Worm (Caenorhabditis elegans) whole organism, L1 larva: ENCODE data around the gene C24H10.2.
A peak's percentile ranks its signal among the peaks of the same experiment; 100 is the strongest.

Experiments
- C04F5.9 ChIP-seq: sonication (generic microtip); optimal IDR thresholded peaks from 2 replicates; lab custom pipeline; 2016; ENCODE audit warnings: missing genetic modification characterization, missing compliant biosample characterization
- C16A3.4 ChIP-seq: fragments of 150-350 bp; optimal IDR thresholded peaks from 2 replicates; lab custom pipeline; 2014; ENCODE audit warnings: missing biosample characterization, missing genetic modification characterization
- C34B4.2 ChIP-seq: sonication (generic microtip); optimal IDR thresholded peaks from 2 replicates; lab custom pipeline; 2017; ENCODE audit warnings: mild to moderate bottlenecking, missing genetic modification characterization, missing compliant biosample characterization
- F16B12.6 ChIP-seq: fragments of 150-350 bp; optimal IDR thresholded peaks from 2 replicates; lab custom pipeline; 2014; ENCODE audit warnings: missing biosample characterization, missing genetic modification characterization
- Y116A8C.19 ChIP-seq: sonication (generic microtip); optimal IDR thresholded peaks from 2 replicates; lab custom pipeline; 2016; ENCODE audit warnings: missing compliant biosample characterization, missing genetic modification characterization, borderline replicate concordance
- alr-1 ChIP-seq: fragments of 200-800 bp; sonication (Bioruptor generic); optimal IDR thresholded peaks from 2 replicates; lab custom pipeline; 2018; ENCODE audit warnings: borderline replicate concordance, mild to moderate bottlenecking, missing genetic modification characterization, missing compliant biosample characterization
- aly-2 ChIP-seq: fragments of 150-350 bp; optimal IDR thresholded peaks from 2 replicates; lab custom pipeline; 2014; ENCODE audit warnings: missing biosample characterization, missing genetic modification characterization
- ceh-82 ChIP-seq, 3 experiments: fragments of 150-350 bp in 1 of 3; sonication (generic microtip) in 2 of 3; optimal IDR thresholded peaks; 2 replicates each; lab custom pipeline; 2014 to 2017; ENCODE audit warnings: missing biosample characterization in 3 of 3, missing genetic modification characterization in 3 of 3
- ceh-88 ChIP-seq: fragments of 200-800 bp; sonication (Bioruptor generic); IDR thresholded peaks from 2 replicates; pipeline ENCODE4 v1.3.6; 2022; ENCODE audit warnings: missing genetic modification characterization, missing compliant biosample characterization
- ces-1 ChIP-seq: fragments of 150-350 bp; optimal IDR thresholded peaks from 2 replicates; lab custom pipeline; 2014; ENCODE audit warnings: missing biosample characterization, missing genetic modification reagents, missing genetic modification characterization
- dsc-1 ChIP-seq: sonication (generic microtip); optimal IDR thresholded peaks from 2 replicates; lab custom pipeline; 2016; ENCODE audit warnings: mild to moderate bottlenecking, missing genetic modification characterization, missing compliant biosample characterization
- efl-1 ChIP-seq, 4 experiments: fragments of 150-350 bp; optimal IDR thresholded peaks in 3 of 4; peaks in 1 of 4; 1 replicate in 1 of 4; 2 replicates in 3 of 4; lab custom pipeline; 2014; ENCODE audit warnings: missing biosample characterization in 2 of 4, missing genetic modification characterization in 2 of 4, missing genetic modification reagents in 2 of 4
- efl-3 ChIP-seq: fragments of 200-800 bp; sonication (Bioruptor generic); optimal IDR thresholded peaks from 2 replicates; lab custom pipeline; 2018; ENCODE audit warnings: mild to moderate bottlenecking, missing genetic modification characterization, missing compliant biosample characterization
- egl-13 ChIP-seq: sonication (generic microtip); optimal IDR thresholded peaks from 2 replicates; lab custom pipeline; 2016; ENCODE audit warnings: missing genotype, missing genetic modification reagents, missing genetic modification characterization, missing compliant biosample characterization
- egl-27 ChIP-seq, 2 experiments: fragments of 150-350 bp in 1 of 2; sonication (generic microtip); optimal IDR thresholded peaks; 3 replicates each; lab custom pipeline; 2017 to 2018; ENCODE audit warnings: missing biosample characterization in 2 of 2, missing genetic modification characterization in 2 of 2, missing genetic modification reagents in 2 of 2
- elt-2 ChIP-seq: sonication (generic microtip); optimal IDR thresholded peaks from 2 replicates; lab custom pipeline; 2016; ENCODE audit warnings: missing genetic modification characterization, mild to moderate bottlenecking, inconsistent platforms, missing compliant biosample characterization, missing genetic modification reagents
- elt-3 ChIP-seq, 6 experiments: fragments of 150-350 bp in 1 of 6; sonication (generic microtip); optimal IDR thresholded peaks; 2 replicates each; lab custom pipeline; 2017 to 2018; ENCODE audit warnings: missing biosample characterization in 6 of 6, missing genetic modification characterization in 6 of 6, inconsistent platforms in 1 of 6
- ets-5 ChIP-seq: fragments of 200-800 bp; sonication (Bioruptor generic); IDR thresholded peaks from 2 replicates; pipeline ENCODE4 v1.3.6; 2022; ENCODE audit warnings: missing genetic modification characterization, missing compliant biosample characterization
- fkh-10 ChIP-seq: sonication (generic microtip); optimal IDR thresholded peaks from 2 replicates; lab custom pipeline; 2017; ENCODE audit warnings: missing biosample characterization, missing genetic modification reagents, missing genetic modification characterization
- fos-1 ChIP-seq: fragments of 150-350 bp; optimal IDR thresholded peaks from 2 replicates; lab custom pipeline; 2014; ENCODE audit warnings: missing biosample characterization, missing genetic modification characterization
- grh-1 ChIP-seq: fragments of 200-800 bp; sonication (Bioruptor generic); IDR thresholded peaks from 2 replicates; pipeline ENCODE4 v1.3.6; 2022; ENCODE audit warnings: missing genetic modification reagents, missing genetic modification characterization, missing compliant biosample characterization
- hlh-17 ChIP-seq: fragments of 200-800 bp; sonication (Bioruptor generic); optimal IDR thresholded peaks from 2 replicates; lab custom pipeline; 2018; ENCODE audit warnings: missing genetic modification characterization, mild to moderate bottlenecking, missing compliant biosample characterization, moderate library complexity, borderline replicate concordance
- hlh-4 ChIP-seq: sonication (generic microtip); optimal IDR thresholded peaks from 2 replicates; lab custom pipeline; 2016; ENCODE audit warnings: mild to moderate bottlenecking, missing genetic modification characterization, missing compliant biosample characterization
- hpl-2 ChIP-seq: fragments of 150-350 bp; optimal IDR thresholded peaks from 2 replicates; lab custom pipeline; 2014; ENCODE audit warnings: missing biosample characterization, missing genetic modification reagents, missing genetic modification characterization
- jun-1 ChIP-seq: fragments of 150-350 bp; optimal IDR thresholded peaks from 2 replicates; lab custom pipeline; 2014; ENCODE audit warnings: missing biosample characterization, missing genetic modification reagents, missing genetic modification characterization
- lin-35 ChIP-seq, 2 experiments: fragments of 150-350 bp; optimal IDR thresholded peaks; 2 replicates each; lab custom pipeline; 2014; ENCODE audit warnings: missing biosample characterization in 2 of 2, missing genetic modification characterization in 2 of 2, missing genetic modification reagents in 2 of 2
- lir-3 ChIP-seq: sonication (generic microtip); optimal IDR thresholded peaks from 2 replicates; lab custom pipeline; 2016; ENCODE audit warnings: mild to moderate bottlenecking, missing genetic modification characterization, moderate library complexity, missing compliant biosample characterization; ENCODE audit not compliant: poor library complexity
- mab-9 ChIP-seq: fragments of 200-800 bp; sonication (Bioruptor generic); IDR thresholded peaks from 2 replicates; pipeline ENCODE4 v1.3.6; 2022; ENCODE audit warnings: missing genetic modification reagents, missing genetic modification characterization, missing compliant biosample characterization
- mdl-1 ChIP-seq, 2 experiments: fragments of 150-350 bp; optimal IDR thresholded peaks; 2 replicates each; lab custom pipeline; 2014 to 2017; ENCODE audit warnings: missing biosample characterization in 2 of 2, missing genetic modification characterization in 2 of 2, inconsistent platforms in 1 of 2
- mef-2 ChIP-seq: fragments of 150-350 bp; optimal IDR thresholded peaks from 2 replicates; lab custom pipeline; 2014; ENCODE audit warnings: missing biosample characterization, missing genetic modification characterization
- mep-1 ChIP-seq: fragments of 150-350 bp; optimal IDR thresholded peaks from 2 replicates; lab custom pipeline; 2014; ENCODE audit warnings: missing biosample characterization, missing genetic modification characterization
- nhr-11 ChIP-seq: fragments of 150-350 bp; optimal IDR thresholded peaks from 2 replicates; lab custom pipeline; 2014; ENCODE audit warnings: missing biosample characterization, missing genetic modification characterization
- nhr-20 ChIP-seq: sonication (generic microtip); optimal IDR thresholded peaks from 2 replicates; lab custom pipeline; 2016; ENCODE audit warnings: mild to moderate bottlenecking, missing genetic modification characterization, missing compliant biosample characterization
- nhr-237 ChIP-seq: fragments of 150-350 bp; optimal IDR thresholded peaks from 2 replicates; lab custom pipeline; 2014; ENCODE audit warnings: missing biosample characterization, missing genetic modification characterization
- nhr-47 ChIP-seq: sonication (generic microtip); optimal IDR thresholded peaks from 2 replicates; lab custom pipeline; 2016; ENCODE audit warnings: mild to moderate bottlenecking, missing genetic modification characterization, moderate library complexity, missing compliant biosample characterization
- nhr-76 ChIP-seq: sonication (generic microtip); optimal IDR thresholded peaks from 2 replicates; lab custom pipeline; 2017; ENCODE audit warnings: missing biosample characterization, missing genetic modification characterization
- nhr-85 ChIP-seq: sonication (generic microtip); peaks from one replicate; lab custom pipeline; 2016; ENCODE audit warnings: missing genetic modification characterization, inconsistent platforms, missing compliant biosample characterization
- nhr-90 ChIP-seq: sonication (generic microtip); optimal IDR thresholded peaks from 2 replicates; lab custom pipeline; 2016; ENCODE audit warnings: mild to moderate bottlenecking, missing genetic modification characterization, missing compliant biosample characterization; ENCODE audit not compliant: poor library complexity
- pag-3 ChIP-seq: sonication (generic microtip); optimal IDR thresholded peaks from 2 replicates; lab custom pipeline; 2017; ENCODE audit warnings: missing genetic modification characterization, mild to moderate bottlenecking, missing compliant biosample characterization, antibody characterized with exemption, borderline replicate concordance; ENCODE audit not compliant: insufficient read depth
- rnt-1 ChIP-seq: sonication (generic microtip); optimal IDR thresholded peaks from 2 replicates; lab custom pipeline; 2016; ENCODE audit warnings: mild to moderate bottlenecking, missing genetic modification characterization, moderate library complexity, missing compliant biosample characterization
- skn-1 ChIP-seq: fragments of 150-350 bp; optimal IDR thresholded peaks from 2 replicates; lab custom pipeline; 2014; ENCODE audit warnings: missing biosample characterization, missing genetic modification characterization
- snpc-4 ChIP-seq: fragments of 150-350 bp; optimal IDR thresholded peaks from 2 replicates; lab custom pipeline; 2014; ENCODE audit warnings: missing biosample characterization, missing genetic modification characterization
- snu-23 ChIP-seq: sonication (generic microtip); optimal IDR thresholded peaks from 2 replicates; lab custom pipeline; 2016; ENCODE audit warnings: missing genetic modification characterization, missing compliant biosample characterization
- sptf-1 ChIP-seq: fragments of 150-350 bp; optimal IDR thresholded peaks from 2 replicates; lab custom pipeline; 2014; ENCODE audit warnings: missing biosample characterization, missing genetic modification characterization
- sup-37 ChIP-seq: fragments of 200-800 bp; sonication (Bioruptor generic); optimal IDR thresholded peaks from 2 replicates; lab custom pipeline; 2018; ENCODE audit warnings: mild to moderate bottlenecking, missing genetic modification characterization, missing compliant biosample characterization
- tbx-2 ChIP-seq: sonication (generic microtip); optimal IDR thresholded peaks from 2 replicates; lab custom pipeline; 2016; ENCODE audit warnings: missing genetic modification characterization, missing compliant biosample characterization
- tlp-1 ChIP-seq: fragments of 150-350 bp; optimal IDR thresholded peaks from 2 replicates; lab custom pipeline; 2014; ENCODE audit warnings: missing biosample characterization, missing genetic modification characterization
- unc-130 ChIP-seq: fragments of 150-350 bp; optimal IDR thresholded peaks from 2 replicates; lab custom pipeline; 2017; ENCODE audit warnings: missing biosample characterization, missing genetic modification characterization, inconsistent platforms
- unc-30 ChIP-seq: sonication (generic microtip); optimal IDR thresholded peaks from 2 replicates; lab custom pipeline; 2017; ENCODE audit warnings: missing biosample characterization, missing genetic modification characterization
- unc-86 ChIP-seq: sonication (generic microtip); optimal IDR thresholded peaks from 2 replicates; lab custom pipeline; 2016; ENCODE audit warnings: missing genetic modification characterization, missing compliant biosample characterization
- unc-98 ChIP-seq: fragments of 200-800 bp; sonication (Bioruptor generic); IDR thresholded peaks from 2 replicates; pipeline ENCODE4 v1.3.6; 2022; ENCODE audit warnings: missing genetic modification characterization, missing compliant biosample characterization
- zag-1 ChIP-seq: fragments of 150-350 bp; optimal IDR thresholded peaks from 2 replicates; lab custom pipeline; 2014; ENCODE audit warnings: missing biosample characterization, missing genetic modification characterization
- zip-4 ChIP-seq: fragments of 200-800 bp; sonication (Bioruptor generic); optimal IDR thresholded peaks from 2 replicates; lab custom pipeline; 2018; ENCODE audit warnings: mild to moderate bottlenecking, missing genetic modification characterization, moderate library complexity, missing compliant biosample characterization

The C24H10.2 gene

ce11 chrX:5079297-5079696 lies 14.9 kb downstream of the C24H10.2 start:
- no peak for TF ChIP-seq fkh-10 (GFP tag; lab: Kevin White, UChicago)
- peak in 1 of 2 experiments; percentile 24 for TF ChIP-seq mdl-1 (tag; optimal IDR thresholded peaks at IDR 0.05; lab: Kevin White, UChicago)
- TF ChIP-seq sup-37 (GFP tag; lab: Kevin White, UChicago), result no peak
- TF ChIP-seq sptf-1 (tag; lab: Kevin White, UChicago), result no peak
- no peak for TF ChIP-seq rnt-1 (tag; lab: Kevin White, UChicago)
- peak; percentile 22 for TF ChIP-seq nhr-90
- TF ChIP-seq egl-13 (tag; lab: Kevin White, UChicago), result no peak
- TF ChIP-seq mef-2 (tag; lab: Kevin White, UChicago), result no peak
- TF ChIP-seq unc-30 (tag; lab: Kevin White, UChicago), result no peak
- no peak for TF ChIP-seq ets-5 (GFP tag; lab: Robert Waterston, UW)
- TF ChIP-seq nhr-11, result no peak
- TF ChIP-seq skn-1 (tag; lab: Kevin White, UChicago), result no peak
- no peak for TF ChIP-seq zip-4 (GFP tag; lab: Kevin White, UChicago)
- TF ChIP-seq jun-1 (tag; lab: Kevin White, UChicago), result no peak
- TF ChIP-seq C34B4.2, result no peak
- no peak for TF ChIP-seq snpc-4 (tag; lab: Kevin White, UChicago)
- TF ChIP-seq elt-3 (tag; optimal IDR thresholded peaks at IDR 0.05; lab: Kevin White, UChicago), result peak in 5 of 6 experiments; percentile 44 to 90 (median 68)
- TF ChIP-seq lin-35 (GFP tag; optimal IDR thresholded peaks at IDR 0.05; lab: Kevin White, UChicago), result peak in 1 of 2 experiments; percentile 12
- TF ChIP-seq elt-2, result no peak
- TF ChIP-seq mep-1 (tag; lab: Kevin White, UChicago), result peak; percentile 3
- no peak for TF ChIP-seq hlh-17
- no peak for TF ChIP-seq fos-1
- no peak for TF ChIP-seq unc-86 (tag; lab: Kevin White, UChicago)
- no peak for TF ChIP-seq C16A3.4 (tag; lab: Kevin White, UChicago)
- no peak for TF ChIP-seq ces-1 (GFP tag; lab: Kevin White, UChicago)
- peak; percentile 62 for TF ChIP-seq nhr-20
- TF ChIP-seq mab-9, result no peak
- no peak for TF ChIP-seq nhr-47 (tag; lab: Kevin White, UChicago)
- no peak for TF ChIP-seq F16B12.6 (tag; lab: Kevin White, UChicago)
- no peak for TF ChIP-seq pag-3 (tag; lab: Kevin White, UChicago)
- TF ChIP-seq zag-1, result no peak
- TF ChIP-seq grh-1, result peak; percentile 82
- peak; percentile 95 for TF ChIP-seq nhr-85 (tag; lab: Kevin White, UChicago)
- TF ChIP-seq efl-1 (optimal IDR thresholded peaks at IDR 0.05; lab: Kevin White, UChicago), result no peak
- no peak for TF ChIP-seq efl-1 (GFP tag; optimal IDR thresholded peaks at IDR 0.05 in 1 of 2; lab: Kevin White, UChicago)
- TF ChIP-seq ceh-88, result no peak
- no peak for TF ChIP-seq tlp-1 (tag; lab: Kevin White, UChicago)
- no peak for TF ChIP-seq hlh-4 (tag; lab: Kevin White, UChicago)
- TF ChIP-seq C04F5.9 (tag; lab: Kevin White, UChicago), result no peak
- TF ChIP-seq aly-2 (tag; lab: Kevin White, UChicago), result no peak
- TF ChIP-seq hpl-2 (GFP tag; lab: Kevin White, UChicago), result no peak
- no peak for TF ChIP-seq ceh-82 (tag; optimal IDR thresholded peaks at IDR 0.05; lab: Kevin White, UChicago)
- TF ChIP-seq tbx-2 (tag; lab: Kevin White, UChicago), result peak; percentile 33
- peak; percentile 27 for TF ChIP-seq unc-130
- TF ChIP-seq lir-3 (tag; lab: Kevin White, UChicago), result no peak
- peak; percentile 42 for TF ChIP-seq snu-23 (GFP tag; lab: Kevin White, UChicago)
- TF ChIP-seq alr-1, result no peak
- TF ChIP-seq efl-3 (GFP tag; lab: Kevin White, UChicago), result no peak
- TF ChIP-seq nhr-237 (tag; lab: Kevin White, UChicago), result no peak
- no peak for TF ChIP-seq egl-27 (tag; optimal IDR thresholded peaks at IDR 0.05; lab: Kevin White, UChicago)
- no peak for TF ChIP-seq unc-98 (GFP tag; lab: Robert Waterston, UW)
- TF ChIP-seq dsc-1, result no peak
- no peak for TF ChIP-seq nhr-76 (tag; lab: Kevin White, UChicago)
- no peak for TF ChIP-seq Y116A8C.19 (tag; lab: Kevin White, UChicago)
